Fruit fly (Drosophila melanogaster) whole organism, pupa: Measurements from ENCODE around the gene Nrg.

Experiments used
- CG10348 ChIP-seq: fragments of 200-800 bp; sonication (Bioruptor generic); IDR thresholded peaks from 2 replicates; pipeline ENCODE4 v1.3.6; 2022; ENCODE audit warnings: missing biosample characterization, missing genetic modification characterization
- CG12605 ChIP-seq: fragments of 200-800 bp; sonication (Bioruptor generic); IDR thresholded peaks from 2 replicates; pipeline ENCODE4 v1.3.6; 2022; ENCODE audit warnings: missing biosample characterization, missing genetic modification characterization
- CG34367 ChIP-seq: fragments of 200-800 bp; sonication (Bioruptor generic); optimal IDR thresholded peaks from 2 replicates; lab custom pipeline; 2018; ENCODE audit warnings: missing biosample characterization, mild to moderate bottlenecking, missing genetic modification characterization
- CG8301 ChIP-seq: fragments of 200-800 bp; sonication (Bioruptor generic); optimal IDR thresholded peaks from 2 replicates; lab custom pipeline; 2018; ENCODE audit warnings: missing biosample characterization, mild to moderate bottlenecking, missing genetic modification characterization
- CG9948 ChIP-seq: fragments of 200-800 bp; sonication (Bioruptor generic); optimal IDR thresholded peaks from 2 replicates; lab custom pipeline; 2018; ENCODE audit warnings: missing biosample characterization, mild to moderate bottlenecking, missing genetic modification characterization, moderate library complexity
- EcR ChIP-seq: fragments of 200-800 bp; sonication (Bioruptor generic); optimal IDR thresholded peaks from 3 replicates; lab custom pipeline; 2019; ENCODE audit warnings: missing biosample characterization, missing genetic modification characterization, mild to moderate bottlenecking, moderate library complexity, missing genetic modification reagents
- Ets98B ChIP-seq: fragments of 200-800 bp; sonication (Bioruptor generic); IDR thresholded peaks from 2 replicates; pipeline ENCODE4 v1.3.6; 2022; ENCODE audit warnings: missing biosample characterization, missing genetic modification characterization
- Pif1A ChIP-seq: fragments of 200-800 bp; sonication (Bioruptor generic); optimal IDR thresholded peaks from 3 replicates; lab custom pipeline; 2016; ENCODE audit warnings: missing biosample characterization, missing genetic modification characterization

- TF ChIP-seq CG9948 (tag; lab: Kevin White, UChicago) (no peak), Pif1A (GFP tag; lab: Kevin White, UChicago) (no peak), CG10348 (GFP tag; lab: Robert Waterston, UW) (no peak), Ets98B (GFP tag; lab: Robert Waterston, UW) (no peak), CG34367 (no peak), EcR (no peak), CG8301 (tag; lab: Kevin White, UChicago) (no peak), CG12605 (no peak)
These were observed 17.1 kb downstream of the Nrg start for dm6 chrX:8534321-8534661.
